Worm (Caenorhabditis elegans) whole organism, late embryonic: ENCODE results near the gene pinn-4.

Experiments used
- C38D4.7 ChIP-seq: fragments of 200-800 bp; sonication (Bioruptor generic); optimal IDR thresholded peaks from 2 replicates; lab custom pipeline; 2018; ENCODE audit warnings: mild to moderate bottlenecking, missing genetic modification characterization, moderate library complexity, missing compliant biosample characterization
- fkh-6 ChIP-seq: sonication (generic microtip); optimal IDR thresholded peaks from 2 replicates; lab custom pipeline; 2016; ENCODE audit warnings: missing genetic modification characterization, missing compliant biosample characterization
- hlh-15 ChIP-seq: sonication (generic microtip); optimal IDR thresholded peaks from 2 replicates; lab custom pipeline; 2016; ENCODE audit warnings: missing genetic modification characterization, missing compliant biosample characterization
- hlh-6 ChIP-seq: sonication (generic microtip); optimal IDR thresholded peaks from 2 replicates; lab custom pipeline; 2016; ENCODE audit warnings: missing genotype, missing genetic modification characterization, missing compliant biosample characterization
- lin-11 ChIP-seq: fragments of 200-800 bp; sonication (Bioruptor generic); optimal IDR thresholded peaks from 2 replicates; lab custom pipeline; 2018; ENCODE audit warnings: mild to moderate bottlenecking, missing genetic modification characterization, missing compliant biosample characterization
- nhr-11 ChIP-seq: fragments of 150-350 bp; optimal IDR thresholded peaks from 2 replicates; lab custom pipeline; 2014; ENCODE audit warnings: missing biosample characterization, missing genetic modification characterization
- unc-55 ChIP-seq: sonication (generic microtip); optimal IDR thresholded peaks from 2 replicates; lab custom pipeline; 2017; ENCODE audit warnings: missing biosample characterization, missing genetic modification reagents, missing genetic modification characterization

ce11 chrII:13402680-13403079 is at the start of gene pinn-4:
- TF ChIP-seq nhr-11 (no peak), unc-55 (GFP tag; lab: Kevin White, UChicago) (no peak), fkh-6 (tag; lab: Kevin White, UChicago) (no peak), lin-11 (tag; lab: Kevin White, UChicago) (no peak), hlh-15 (tag; lab: Kevin White, UChicago) (no peak), hlh-6 (tag; lab: Kevin White, UChicago) (no peak), C38D4.7 (GFP tag; lab: Kevin White, UChicago) (no peak)
